Worm (Caenorhabditis elegans): Measurements from ENCODE around the gene fbxa-62.

ce11 chrIII:2233399-2233798 is 5.9 kb downstream of the fbxa-62 start:
- no peak for TF ChIP-seq cog-1 (tag; optimal IDR thresholded peaks at IDR 0.05)
- TF ChIP-seq T22C8.4 (GFP tag; IDR thresholded peaks at IDR 0.05): no peak
- TF ChIP-seq flt-1 (GFP tag; IDR thresholded peaks at IDR 0.05): no peak
- TF ChIP-seq ztf-23 (GFP tag; IDR thresholded peaks at IDR 0.05): no peak
- TF ChIP-seq klf-2 (GFP tag; conservative IDR thresholded peaks at IDR 0.05): no peak
- no peak for TF ChIP-seq tab-1 (GFP tag; IDR thresholded peaks at IDR 0.05)
- TF ChIP-seq ref-1 (GFP tag; conservative IDR thresholded peaks at IDR 0.05): no peak
- TF ChIP-seq ztf-29 (GFP tag; IDR thresholded peaks at IDR 0.05): no peak

Measured in whole organism, midembryonic.